Fruit fly (Drosophila melanogaster): ENCODE data around the gene CG10097.

Gene CG10097

dm6 chr3R:12365264-12365840, 30.4 kb downstream of the CG10097 start, which contains the start of gene GstD10:
TSS of gene GstD10 (minus strand) at chr3R:12365735.
- TF ChIP-seq Ets97D (GFP tag; optimal IDR thresholded peaks at IDR 0.05) (no peak), chinmo (GFP tag; IDR thresholded peaks at IDR 0.05; ENCODE audit: partially characterized antibody) (0 out of 4 replicates have a peak, but pooled peaks have one; percentile 20), Pdp1 (GFP tag; optimal IDR thresholded peaks at IDR 0.05) (peak in 1 of 2 experiments; percentile 79)

dm6 chr3R:12364580-12364979, 31.2 kb downstream of the CG10097 start, which contains the start of gene Tim17a1:
TSS of gene Tim17a1 (minus strand) at chr3R:12364680.
- TF ChIP-seq C15 (GFP tag; IDR thresholded peaks at IDR 0.05) (no peak), CG15601 (tag; optimal IDR thresholded peaks at IDR 0.05) (no peak), BEAF-32 (GFP tag; optimal IDR thresholded peaks at IDR 0.05) (no peak), tin (GFP tag; optimal IDR thresholded peaks at IDR 0.05) (no peak), CoRest (tag; optimal IDR thresholded peaks at IDR 0.05) (no peak), CG17912 (GFP tag; optimal IDR thresholded peaks at IDR 0.05) (no peak), tgo (GFP tag; IDR thresholded peaks at IDR 0.05) (no peak), CG2202 (tag; optimal IDR thresholded peaks at IDR 0.05) (no peak), CTCF (GFP tag; optimal IDR thresholded peaks at IDR 0.05) (no peak), toy (GFP tag; IDR thresholded peaks at IDR 0.05) (no peak), gro (GFP tag; optimal IDR thresholded peaks at IDR 0.05) (no peak), CG16813 (GFP tag; IDR thresholded peaks at IDR 0.05; ENCODE audit: partially characterized antibody) (no peak), CG9876 (GFP tag; optimal IDR thresholded peaks at IDR 0.05) (no peak)

- TF ChIP-seq grn (GFP tag; optimal IDR thresholded peaks at IDR 0.05) (peak; percentile 98), en (GFP tag; optimal IDR thresholded peaks at IDR 0.05) (no peak)
Observed at dm6 chr3R:12363544-12363943, 32.2 kb downstream of the CG10097 start.

dm6 chr3R:12361962-12362497, 33.8 kb downstream of the CG10097 start:
- 0 out of 2 replicates have a peak, but pooled peaks have one; percentile 21 for TF ChIP-seq Awh (GFP tag; IDR thresholded peaks at IDR 0.05)
- peak; percentile 73 for TF ChIP-seq sqz (GFP tag; optimal IDR thresholded peaks at IDR 0.05)
- TF ChIP-seq Lhr (GFP tag; optimal IDR thresholded peaks at IDR 0.05) = no peak
- no peak for TF ChIP-seq CG1024 (GFP tag; IDR thresholded peaks at IDR 0.05)
- TF ChIP-seq Blimp-1 (GFP tag; optimal IDR thresholded peaks at IDR 0.05) = peak; percentile 97
- peak; percentile 33 for TF ChIP-seq abd-A (tag; optimal IDR thresholded peaks at IDR 0.05)
- TF ChIP-seq kni (GFP tag; optimal IDR thresholded peaks at IDR 0.05) = peak; percentile 92
- peak; percentile 32 for TF ChIP-seq oc (tag; optimal IDR thresholded peaks at IDR 0.05)
- TF ChIP-seq sd (tag; optimal IDR thresholded peaks at IDR 0.05) = peak; percentile 18

dm6 chr3R:12359837-12360236, 35.9 kb downstream of the CG10097 start, which contains the start of gene CG4115:
TSS of gene CG4115 (plus strand) at chr3R:12360008.
- TF ChIP-seq fu2 (GFP tag; optimal IDR thresholded peaks at IDR 0.05) = no peak
- peak; percentile 7 to 32 for TF ChIP-seq Trl (optimal IDR thresholded peaks at IDR 0.05)
- no peak for TF ChIP-seq Trl (GFP tag; optimal IDR thresholded peaks at IDR 0.05)
- peak; percentile 23 for TF ChIP-seq kni (GFP tag; optimal IDR thresholded peaks at IDR 0.05)
- TF ChIP-seq en (GFP tag; optimal IDR thresholded peaks at IDR 0.05) = no peak
- peak; percentile 67 for TF ChIP-seq onecut (GFP tag; IDR thresholded peaks at IDR 0.05)
- TF ChIP-seq gce (GFP tag; IDR thresholded peaks at IDR 0.05) = 0 out of 3 replicates have a peak, but pooled peaks have one; percentile 15
- 0 out of 3 replicates have a peak, but pooled peaks have one; percentile 5 for TF ChIP-seq row (GFP tag; IDR thresholded peaks at IDR 0.05)
- TF ChIP-seq emc (GFP tag; optimal IDR thresholded peaks at IDR 0.05) = no peak
- TF ChIP-seq stc (GFP tag; IDR thresholded peaks at IDR 0.05) = 0 out of 2 replicates have a peak, but pooled peaks have one; percentile 10
- TF ChIP-seq CG17912 (GFP tag; optimal IDR thresholded peaks at IDR 0.05) = no peak
- no peak for TF ChIP-seq lbe (GFP tag; optimal IDR thresholded peaks at IDR 0.05)
- TF ChIP-seq btn (GFP tag; optimal IDR thresholded peaks at IDR 0.05) = no peak
- TF ChIP-seq CG3407 (GFP tag; optimal IDR thresholded peaks at IDR 0.05) = no peak
- peak; percentile 40 for TF ChIP-seq sqz (GFP tag; optimal IDR thresholded peaks at IDR 0.05)
- TF ChIP-seq tgo (GFP tag; IDR thresholded peaks at IDR 0.05) = no peak
- no peak for TF ChIP-seq CG4360 (GFP tag; IDR thresholded peaks at IDR 0.05)
- TF ChIP-seq ham (GFP tag; IDR thresholded peaks at IDR 0.05) = peak; percentile 29; the same call in 1 of the 2 replicates
- TF ChIP-seq z (GFP tag; IDR thresholded peaks at IDR 0.05) = peak; percentile 80
- no peak for TF ChIP-seq ken (GFP tag; IDR thresholded peaks at IDR 0.05)
- TF ChIP-seq insv (GFP tag; optimal IDR thresholded peaks at IDR 0.05) = no peak
- TF ChIP-seq sd (tag; optimal IDR thresholded peaks at IDR 0.05) = peak; percentile 80
- peak; percentile 66 for TF ChIP-seq Med (GFP tag)
